Worm (Caenorhabditis elegans): ENCODE data around the gene Y17G9A.3.

Gene Y17G9A.3

DNA sequence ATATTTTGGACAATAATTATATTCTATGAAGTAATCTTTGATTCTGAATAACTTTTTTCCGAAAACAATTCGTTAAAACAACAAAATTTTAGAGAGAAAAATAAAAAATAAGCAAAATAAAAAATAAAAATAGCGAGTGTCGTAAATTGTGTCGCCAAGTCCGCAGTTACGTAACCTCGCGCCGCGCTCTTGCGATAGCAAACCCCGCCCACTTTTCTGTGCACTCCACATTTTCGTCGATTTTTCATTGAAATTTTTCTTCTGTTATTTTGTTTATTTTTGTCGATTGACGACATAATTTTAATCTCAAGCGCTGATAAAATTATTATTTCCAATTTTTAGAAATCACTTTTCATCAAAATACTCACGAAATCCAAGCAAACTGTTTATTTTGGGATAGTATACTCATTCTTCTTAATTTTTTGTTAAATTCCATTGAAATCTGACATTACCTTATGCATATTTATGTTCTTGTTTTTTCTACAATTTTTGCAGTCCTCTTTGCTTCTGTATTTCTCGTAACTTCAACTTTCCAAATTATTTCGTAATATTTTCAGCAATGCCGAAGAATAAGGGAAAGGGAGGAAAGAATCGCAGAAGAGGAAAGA, 48.0 kb downstream of the Y17G9A.3 start, which contains the start of gene eif-1.A (continued):
- no peak for TF ChIP-seq mec-3 (tag; optimal IDR thresholded peaks at IDR 0.05; ENCODE audit: borderline replicate concordance)
- no peak for TF ChIP-seq hlh-15 (tag; optimal IDR thresholded peaks at IDR 0.05)
- TF ChIP-seq pqm-1 (tag; optimal IDR thresholded peaks at IDR 0.05), result no peak
- no peak for TF ChIP-seq K02D7.2 (tag; optimal IDR thresholded peaks at IDR 0.05)
- no peak for TF ChIP-seq lin-11 (tag; optimal IDR thresholded peaks at IDR 0.05)
- no peak for TF ChIP-seq sox-4 (tag; optimal IDR thresholded peaks at IDR 0.05)
- TF ChIP-seq K09A11.1 (tag; optimal IDR thresholded peaks at IDR 0.05; ENCODE audit: insufficient read depth), result peak; percentile 26
- TF ChIP-seq eyg-1 (tag; optimal IDR thresholded peaks at IDR 0.05), result no peak
- no peak for TF ChIP-seq F13H6.1 (tag; optimal IDR thresholded peaks at IDR 0.05)
- TF ChIP-seq dmd-4 (tag; optimal IDR thresholded peaks at IDR 0.05; ENCODE audit: borderline replicate concordance), result no peak
- no peak for TF ChIP-seq ceh-9 (tag; optimal IDR thresholded peaks at IDR 0.05)
- peak; percentile 23 for TF ChIP-seq tbx-2 (tag; optimal IDR thresholded peaks at IDR 0.05)
- TF ChIP-seq pros-1 (tag; optimal IDR thresholded peaks at IDR 0.05), result no peak
- no peak for TF ChIP-seq unc-55 (GFP tag; optimal IDR thresholded peaks at IDR 0.05)
- TF ChIP-seq rnt-1 (tag; optimal IDR thresholded peaks at IDR 0.05), result no peak
- peak; percentile 31 for TF ChIP-seq ceh-14 (tag; optimal IDR thresholded peaks at IDR 0.05)
- TF ChIP-seq ama-1 (optimal IDR thresholded peaks at IDR 0.05), result no peak
- no peak for TF ChIP-seq fkh-6 (tag; optimal IDR thresholded peaks at IDR 0.05)
- TF ChIP-seq ttx-3 (tag; optimal IDR thresholded peaks at IDR 0.05), result no peak
- no peak for TF ChIP-seq che-1 (tag; optimal IDR thresholded peaks at IDR 0.05)
- TF ChIP-seq zip-5 (tag; optimal IDR thresholded peaks at IDR 0.05), result no peak
- no peak for TF ChIP-seq elt-4 (tag; optimal IDR thresholded peaks at IDR 0.05)

DNA sequence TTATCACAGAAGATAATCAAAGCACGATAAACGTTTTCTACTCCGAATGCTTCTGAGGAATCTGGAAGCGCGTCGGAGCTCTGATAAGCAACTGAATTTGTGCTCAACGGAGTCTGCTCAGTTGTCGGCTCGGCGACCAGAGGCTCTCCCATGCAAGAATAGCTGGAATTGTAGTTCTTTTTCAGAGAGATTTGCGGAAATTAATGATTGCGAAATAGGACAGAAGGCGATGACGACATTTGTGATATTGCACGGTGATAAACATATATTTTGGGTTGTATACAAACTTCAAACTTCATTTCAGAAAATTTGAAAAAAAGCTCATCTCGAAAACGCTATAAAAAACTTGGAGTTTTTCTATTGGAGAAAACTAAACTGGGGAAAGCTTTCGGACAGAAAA, 48.7 kb downstream of the Y17G9A.3 start, which contains the start of gene H06H21.37:
TSS of gene H06H21.37 (minus strand) at position 162 of the 400 bp plus-strand sequence.
- TF ChIP-seq unc-42 (tag; optimal IDR thresholded peaks at IDR 0.05) (no peak), ztf-16 (tag; optimal IDR thresholded peaks at IDR 0.05) (no peak), elt-4 (tag; optimal IDR thresholded peaks at IDR 0.05) (no peak)

DNA sequence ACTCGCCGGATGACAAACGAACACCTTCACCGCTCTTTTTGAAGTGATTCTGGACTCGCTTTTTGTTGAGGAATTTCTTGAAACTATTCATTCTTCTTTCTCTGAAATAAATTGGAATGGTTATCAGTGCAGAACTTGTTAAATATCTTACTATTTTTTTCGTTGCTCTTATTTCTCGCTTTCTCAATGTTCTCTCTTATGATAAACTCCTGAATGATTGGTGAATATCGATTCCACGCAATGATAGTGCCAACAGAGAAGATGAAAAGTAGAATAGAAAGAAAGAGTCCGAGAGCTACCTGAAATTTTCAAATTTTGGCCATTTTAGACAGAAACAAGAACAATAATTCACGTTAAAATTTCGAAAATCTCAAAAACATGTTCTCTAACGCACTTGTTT, 49.1 kb downstream of the Y17G9A.3 start, which contains the start of gene ubxn-6:
TSS of gene ubxn-6 (minus strand) at position 101 of the 400 bp plus-strand sequence.
- TF ChIP-seq sox-4 (tag; optimal IDR thresholded peaks at IDR 0.05) (no peak), dmd-4 (tag; optimal IDR thresholded peaks at IDR 0.05; ENCODE audit: borderline replicate concordance) (no peak), unc-86 (tag; optimal IDR thresholded peaks at IDR 0.05) (no peak), hlh-15 (tag; optimal IDR thresholded peaks at IDR 0.05) (no peak), pax-1 (tag; optimal IDR thresholded peaks at IDR 0.05) (no peak), ceh-2 (tag; optimal IDR thresholded peaks at IDR 0.05) (no peak), che-1 (tag; optimal IDR thresholded peaks at IDR 0.05) (no peak), ceh-19 (GFP tag; optimal IDR thresholded peaks at IDR 0.05) (no peak), ceh-9 (tag; optimal IDR thresholded peaks at IDR 0.05) (no peak)

DNA sequence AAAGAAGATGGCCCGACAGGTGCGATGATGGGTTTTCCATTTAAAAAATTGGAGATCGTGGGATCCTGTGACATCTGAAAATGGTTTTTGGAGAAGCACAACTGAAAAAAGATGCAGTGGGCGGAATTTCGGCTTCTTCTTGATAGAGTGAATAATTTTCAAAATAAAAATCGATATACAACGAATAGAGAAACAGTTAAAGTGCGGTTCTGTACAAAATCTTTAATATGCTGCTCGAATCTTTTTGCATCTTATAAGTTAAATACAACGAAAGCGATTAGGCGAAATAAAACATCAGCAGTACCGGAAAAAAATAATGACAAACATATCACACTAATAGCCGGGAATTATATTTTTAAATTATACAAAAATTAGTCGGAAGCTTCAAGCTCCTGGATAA, 51.3 kb downstream of the Y17G9A.3 start, which contains the start of gene H06H21.11:
TSS of gene H06H21.11 (minus strand) at position 101 of the 400 bp plus-strand sequence.
- TF ChIP-seq F13H6.1 (tag; optimal IDR thresholded peaks at IDR 0.05) (no peak), dve-1 (tag; optimal IDR thresholded peaks at IDR 0.05) (no peak), unc-42 (tag; optimal IDR thresholded peaks at IDR 0.05) (no peak), ceh-2 (tag; optimal IDR thresholded peaks at IDR 0.05) (no peak), nhr-11 (tag; optimal IDR thresholded peaks at IDR 0.05) (no peak), hlh-30 (tag; optimal IDR thresholded peaks at IDR 0.05; ENCODE audit: insufficient read depth) (no peak), hlh-8 (tag; optimal IDR thresholded peaks at IDR 0.05) (no peak), pax-1 (tag; optimal IDR thresholded peaks at IDR 0.05) (no peak), sox-4 (tag; optimal IDR thresholded peaks at IDR 0.05) (no peak), madf-2 (tag; optimal IDR thresholded peaks at IDR 0.05) (no peak), ceh-18 (tag; optimal IDR thresholded peaks at IDR 0.05) (no peak), fkh-10 (GFP tag; optimal IDR thresholded peaks at IDR 0.05) (no peak), tbx-2 (tag; optimal IDR thresholded peaks at IDR 0.05) (no peak)
